Worm (Caenorhabditis elegans): Measurements from ENCODE around the gene F18G5.1.

DNA sequence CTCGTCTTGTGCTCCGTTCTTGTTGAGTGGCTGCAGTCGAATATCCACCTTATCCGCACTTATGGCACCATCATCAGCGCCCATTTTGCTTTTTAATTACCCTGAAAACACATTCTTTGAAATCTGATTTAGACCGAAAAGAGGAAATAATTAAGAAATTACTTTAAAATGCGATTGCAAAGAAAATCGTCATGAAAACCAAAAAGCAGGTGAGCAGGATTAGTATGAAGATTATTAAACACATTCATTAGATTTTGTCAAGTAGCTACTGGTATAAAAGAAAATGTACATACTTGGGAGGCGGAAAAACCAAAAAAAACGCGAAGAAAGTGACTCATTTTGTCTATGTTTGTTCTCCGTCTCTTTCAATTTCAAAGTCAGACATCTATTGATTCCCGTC lies 11.1 kb downstream of the F18G5.1 start, which contains the start of gene B0416.5:
- TF ChIP-seq nhr-77 (tag; optimal IDR thresholded peaks at IDR 0.05) (no peak), unc-55 (GFP tag; optimal IDR thresholded peaks at IDR 0.05) (peak; percentile 9), ama-1 (optimal IDR thresholded peaks at IDR 0.05) (no peak), blmp-1 (tag; optimal IDR thresholded peaks at IDR 0.05; ENCODE audit: insufficient read depth) (no peak), lin-13 (GFP tag; optimal IDR thresholded peaks at IDR 0.05) (no peak), unc-62 (GFP tag; optimal IDR thresholded peaks at IDR 0.05) (no peak), snpc-4 (tag; optimal IDR thresholded peaks at IDR 0.05) (no peak)
